Worm (Caenorhabditis elegans): Measurements from ENCODE around the gene misc-1.

DNA sequence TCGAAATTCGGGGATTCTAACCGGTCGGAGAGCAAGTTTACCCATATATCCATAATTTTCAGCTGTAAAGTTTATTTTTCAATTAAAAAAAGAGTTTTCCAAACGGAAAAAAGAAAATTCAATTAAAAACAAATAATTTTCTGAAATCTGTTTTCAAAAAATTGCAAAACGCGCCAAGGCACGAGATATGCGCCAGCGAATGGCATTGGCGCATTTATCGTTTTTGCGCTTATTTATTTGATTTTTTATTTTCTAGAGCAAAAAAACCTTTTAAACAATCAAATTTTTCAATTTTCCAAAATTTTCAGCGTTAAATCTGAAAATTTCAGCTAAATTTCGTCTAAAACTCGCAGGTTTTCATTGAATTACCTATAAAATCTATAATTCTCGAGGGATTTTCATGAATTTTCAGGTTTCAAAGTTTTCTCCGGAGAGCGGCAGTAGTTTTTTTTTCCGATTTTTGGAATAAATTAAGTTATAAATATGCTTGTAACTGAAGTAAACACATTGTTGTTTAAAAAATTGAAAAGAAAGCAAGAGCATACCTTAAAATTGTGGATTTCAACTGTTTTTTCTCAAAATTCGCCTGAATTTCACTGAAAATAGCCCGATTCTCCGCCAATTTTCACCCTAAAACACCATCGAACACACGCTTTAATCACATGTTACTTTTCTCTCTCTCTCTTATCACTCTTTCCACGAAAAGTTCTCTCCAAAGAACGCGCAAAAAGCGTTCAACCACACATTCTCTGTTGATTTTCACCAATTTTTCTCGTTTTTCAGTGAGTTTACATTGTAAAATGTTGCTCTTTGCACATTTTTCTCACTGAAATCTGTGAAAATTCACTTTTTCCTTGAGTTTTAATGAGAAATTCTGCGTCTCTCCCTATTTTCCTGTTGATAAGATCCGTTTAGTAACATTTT is 536 bp upstream of the misc-1 start, which contains the start of gene B0432.10:
- TF ChIP-seq pqm-1 (tag; optimal IDR thresholded peaks at IDR 0.05) (no peak), ceh-24 (tag; optimal IDR thresholded peaks at IDR 0.05) (no peak), nhr-11 (tag; optimal IDR thresholded peaks at IDR 0.05) (no peak), ceh-9 (tag; optimal IDR thresholded peaks at IDR 0.05) (no peak), unc-55 (GFP tag; optimal IDR thresholded peaks at IDR 0.05) (peak; percentile 4), zip-5 (tag; optimal IDR thresholded peaks at IDR 0.05) (no peak), ama-1 (optimal IDR thresholded peaks at IDR 0.05) (no peak), ceh-45 (GFP tag; IDR thresholded peaks at IDR 0.05) (no peak), mec-3 (tag; optimal IDR thresholded peaks at IDR 0.05; ENCODE audit: borderline replicate concordance) (no peak), elt-2 (tag; optimal IDR thresholded peaks at IDR 0.05) (no peak), Y22D7AL.16 (tag; optimal IDR thresholded peaks at IDR 0.05) (no peak), gmeb-2 (tag; optimal IDR thresholded peaks at IDR 0.05) (no peak)

All from whole organism, late embryonic.